Fruit fly (Drosophila melanogaster) whole organism, prepupa: Measurements from ENCODE around the gene Nup154.
A peak's percentile ranks its signal among the peaks of the same experiment; 100 is the strongest.

ENCODE experiments used
- Blimp-1 ChIP-seq: fragments of 200-800 bp; sonication (Bioruptor generic); optimal IDR thresholded peaks from 3 replicates; lab custom pipeline; 2017; ENCODE audit warnings: missing biosample characterization, missing genetic modification characterization, mild to moderate bottlenecking, moderate library complexity, missing genetic modification reagents
- CG10631 ChIP-seq: fragments of 200-800 bp; sonication (Bioruptor generic); optimal IDR thresholded peaks from 2 replicates; lab custom pipeline; 2016; ENCODE audit warnings: missing biosample characterization, missing genetic modification characterization
- CG11294 ChIP-seq: fragments of 200-800 bp; sonication (Bioruptor generic); IDR thresholded peaks from 2 replicates; pipeline ENCODE4 v1.3.6; 2022; ENCODE audit warnings: missing biosample characterization, missing genetic modification characterization
- CG11902 ChIP-seq: fragments of 200-800 bp; sonication (Bioruptor generic); optimal IDR thresholded peaks from 3 replicates; lab custom pipeline; 2016; ENCODE audit warnings: missing biosample characterization, missing genetic modification characterization
- CG15336 ChIP-seq: fragments of 200-800 bp; sonication (Bioruptor generic); IDR thresholded peaks from 2 replicates; pipeline ENCODE4 v1.3.6; 2022; ENCODE audit warnings: missing biosample characterization, missing genetic modification characterization
- CG1621 ChIP-seq: fragments of 200-800 bp; sonication (Bioruptor generic); optimal IDR thresholded peaks from 3 replicates; lab custom pipeline; 2018; ENCODE audit warnings: missing biosample characterization, mild to moderate bottlenecking, missing genetic modification characterization
- CG16779 ChIP-seq: fragments of 200-800 bp; sonication (Bioruptor generic); optimal IDR thresholded peaks from 3 replicates; lab custom pipeline; 2017; ENCODE audit warnings: missing biosample characterization, mild to moderate bottlenecking, missing genetic modification characterization
- CG3032 ChIP-seq: fragments of 200-800 bp; optimal IDR thresholded peaks from 2 replicates; lab custom pipeline; 2019; ENCODE audit warnings: missing biosample characterization, mild to moderate bottlenecking, missing genetic modification characterization, moderate library complexity
- CG31627 ChIP-seq: fragments of 200-800 bp; sonication (Bioruptor generic); optimal IDR thresholded peaks from 3 replicates; lab custom pipeline; 2016; ENCODE audit warnings: missing biosample characterization, missing genetic modification characterization
- CG34406 ChIP-seq: fragments of 200-800 bp; sonication (Bioruptor generic); optimal IDR thresholded peaks from 3 replicates; lab custom pipeline; 2016; ENCODE audit warnings: missing biosample characterization, missing genetic modification characterization
- CG3919 ChIP-seq: fragments of 200-800 bp; sonication (Bioruptor generic); optimal IDR thresholded peaks from 3 replicates; lab custom pipeline; 2016; ENCODE audit warnings: missing biosample characterization, missing genetic modification characterization
- CG4318 ChIP-seq: fragments of 200-800 bp; sonication (Bioruptor generic); optimal IDR thresholded peaks from 3 replicates; lab custom pipeline; 2017; ENCODE audit warnings: missing biosample characterization, mild to moderate bottlenecking, missing genetic modification characterization
- CG6163 ChIP-seq: fragments of 200-800 bp; sonication (Bioruptor generic); IDR thresholded peaks from 3 replicates; pipeline ENCODE4 v1.3.6; 2022; ENCODE audit warnings: missing biosample characterization, missing genetic modification characterization
- CG6276 ChIP-seq: fragments of 200-800 bp; sonication (Bioruptor generic); optimal IDR thresholded peaks from 2 replicates; lab custom pipeline; 2017; ENCODE audit warnings: missing biosample characterization, mild to moderate bottlenecking, missing genetic modification characterization
- CG6792 ChIP-seq: fragments of 200-800 bp; sonication (Bioruptor generic); optimal IDR thresholded peaks from 3 replicates; lab custom pipeline; 2016; ENCODE audit warnings: missing biosample characterization, missing genetic modification characterization
- CG6808 ChIP-seq: fragments of 200-800 bp; sonication (Bioruptor generic); optimal IDR thresholded peaks from 3 replicates; lab custom pipeline; 2017; ENCODE audit warnings: missing biosample characterization, missing genetic modification characterization, mild to moderate bottlenecking, moderate library complexity, missing genetic modification reagents
- CG6854 ChIP-seq: fragments of 200-800 bp; sonication (Bioruptor generic); optimal IDR thresholded peaks from 2 replicates; lab custom pipeline; 2017; ENCODE audit warnings: missing biosample characterization, mild to moderate bottlenecking, missing genetic modification characterization
- CG8319 ChIP-seq: fragments of 200-800 bp; sonication (Bioruptor generic); optimal IDR thresholded peaks from 3 replicates; lab custom pipeline; 2016; ENCODE audit warnings: missing biosample characterization, missing genetic modification characterization
- CG8632 ChIP-seq: fragments of 200-800 bp; sonication (Bioruptor generic); optimal IDR thresholded peaks from 3 replicates; lab custom pipeline; 2016; ENCODE audit warnings: missing biosample characterization, missing genetic modification characterization
- CG9139 ChIP-seq: fragments of 200-800 bp; sonication (Bioruptor generic); optimal IDR thresholded peaks from 3 replicates; lab custom pipeline; 2017; ENCODE audit warnings: missing biosample characterization, mild to moderate bottlenecking, missing genetic modification characterization
- Eip75B ChIP-seq: fragments of 200-800 bp; sonication (Bioruptor generic); optimal IDR thresholded peaks from 3 replicates; lab custom pipeline; 2016; ENCODE audit warnings: missing biosample characterization, missing genetic modification characterization
- Eip78C ChIP-seq: fragments of 200-800 bp; sonication (Bioruptor generic); peaks from one replicate; lab custom pipeline; 2016; ENCODE audit warnings: missing biosample characterization, missing genetic modification characterization
- Eip93F ChIP-seq: fragments of 200-800 bp; sonication (Bioruptor generic); optimal IDR thresholded peaks from 2 replicates; lab custom pipeline; 2016; ENCODE audit warnings: missing biosample characterization, mild to moderate bottlenecking, missing genetic modification characterization
- Ets21C ChIP-seq: fragments of 200-800 bp; sonication (Bioruptor generic); optimal IDR thresholded peaks from 3 replicates; lab custom pipeline; 2016; ENCODE audit warnings: missing biosample characterization, missing genetic modification characterization
- Ets96B ChIP-seq: fragments of 200-800 bp; optimal IDR thresholded peaks from 2 replicates; lab custom pipeline; 2019; ENCODE audit warnings: missing biosample characterization, mild to moderate bottlenecking, missing genetic modification characterization, moderate library complexity
- Gug ChIP-seq: fragments of 200-800 bp; sonication (Bioruptor generic); IDR thresholded peaks from 2 replicates; pipeline ENCODE4 v1.3.6; 2022; ENCODE audit warnings: missing biosample characterization, missing genetic modification characterization
- Hr38 ChIP-seq: sonication (Bioruptor generic); optimal IDR thresholded peaks from 2 replicates; lab custom pipeline; 2016; ENCODE audit warnings: missing biosample characterization, missing genetic modification characterization
- Hr39 ChIP-seq: fragments of 200-800 bp; sonication (Bioruptor generic); optimal IDR thresholded peaks from 2 replicates; lab custom pipeline; 2016; ENCODE audit warnings: missing biosample characterization, missing genetic modification characterization
- Met ChIP-seq: fragments of 200-800 bp; sonication (Bioruptor generic); optimal IDR thresholded peaks from 3 replicates; lab custom pipeline; 2016; ENCODE audit warnings: missing biosample characterization, missing genetic modification characterization
- OdsH ChIP-seq: fragments of 200-800 bp; sonication (Bioruptor generic); optimal IDR thresholded peaks from 3 replicates; lab custom pipeline; 2016; ENCODE audit warnings: missing biosample characterization, missing genetic modification characterization
- Sox102F ChIP-seq: fragments of 200-800 bp; sonication (Bioruptor generic); optimal IDR thresholded peaks from 2 replicates; lab custom pipeline; 2016; ENCODE audit warnings: missing biosample characterization, mild to moderate bottlenecking, missing genetic modification characterization
- Sox14 ChIP-seq: fragments of 200-800 bp; sonication (Bioruptor generic); optimal IDR thresholded peaks from 3 replicates; lab custom pipeline; 2016; ENCODE audit warnings: missing biosample characterization, missing genetic modification characterization
- Sox15 ChIP-seq: fragments of 200-800 bp; sonication (Bioruptor generic); optimal IDR thresholded peaks from 3 replicates; lab custom pipeline; 2016; ENCODE audit warnings: missing biosample characterization, missing genetic modification characterization
- achi ChIP-seq: fragments of 200-800 bp; sonication (Bioruptor generic); optimal IDR thresholded peaks from 3 replicates; lab custom pipeline; 2016; ENCODE audit warnings: missing biosample characterization, missing genetic modification characterization
- acj6 ChIP-seq: fragments of 200-800 bp; sonication (Bioruptor generic); optimal IDR thresholded peaks from 3 replicates; lab custom pipeline; 2016; ENCODE audit warnings: missing biosample characterization, missing genetic modification characterization
- dac ChIP-seq: fragments of 200-800 bp; sonication (Bioruptor generic); optimal IDR thresholded peaks from 2 replicates; lab custom pipeline; 2017; ENCODE audit warnings: missing biosample characterization, mild to moderate bottlenecking, missing genetic modification characterization
- dsx ChIP-seq: fragments of 200-800 bp; optimal IDR thresholded peaks from 3 replicates; lab custom pipeline; 2019; ENCODE audit warnings: missing biosample characterization, mild to moderate bottlenecking, missing genetic modification characterization, moderate library complexity; ENCODE audit not compliant: poor library complexity, severe bottlenecking
- eg ChIP-seq: fragments of 200-800 bp; sonication (Bioruptor generic); IDR thresholded peaks from 3 replicates; pipeline ENCODE4 v1.3.6; 2022; ENCODE audit warnings: missing biosample characterization, missing genetic modification characterization
- fd59A ChIP-seq: fragments of 200-800 bp; sonication (Bioruptor generic); optimal IDR thresholded peaks from 2 replicates; lab custom pipeline; 2017; ENCODE audit warnings: missing biosample characterization, mild to moderate bottlenecking, missing genetic modification characterization, missing genetic modification reagents
- fd85E ChIP-seq: fragments of 200-800 bp; sonication (Bioruptor generic); optimal IDR thresholded peaks from 3 replicates; lab custom pipeline; 2016; ENCODE audit warnings: missing biosample characterization, missing genetic modification characterization
- fkh ChIP-seq: fragments of 200-800 bp; sonication (Bioruptor generic); optimal IDR thresholded peaks from 3 replicates; lab custom pipeline; 2017; ENCODE audit warnings: missing biosample characterization, mild to moderate bottlenecking, missing genetic modification characterization, moderate library complexity
- lz ChIP-seq: fragments of 200-800 bp; sonication (Bioruptor generic); optimal IDR thresholded peaks from 3 replicates; lab custom pipeline; 2016; ENCODE audit warnings: missing biosample characterization, missing genetic modification characterization
- net ChIP-seq: fragments of 200-800 bp; sonication (Bioruptor generic); optimal IDR thresholded peaks from 3 replicates; lab custom pipeline; 2016; ENCODE audit warnings: missing biosample characterization, missing genetic modification characterization
- salr ChIP-seq, 2 experiments: fragments of 200-800 bp; sonication (Bioruptor generic); optimal IDR thresholded peaks; 3 replicates each; lab custom pipeline; 2016 to 2018; ENCODE audit warnings: missing biosample characterization in 2 of 2, missing genetic modification characterization in 2 of 2, mild to moderate bottlenecking in 1 of 2
- ss ChIP-seq, 2 experiments: fragments of 200-800 bp; sonication (Bioruptor generic); optimal IDR thresholded peaks; 2 replicates in 1 of 2; 3 replicates in 1 of 2; lab custom pipeline; 2017 to 2018; ENCODE audit warnings: mild to moderate bottlenecking in 2 of 2, missing biosample characterization in 2 of 2, missing genetic modification characterization in 2 of 2, moderate library complexity in 1 of 2
- svp ChIP-seq: fragments of 200-800 bp; sonication (Bioruptor generic); peaks from one replicate; lab custom pipeline; 2016; ENCODE audit warnings: missing biosample characterization, missing genetic modification characterization
- topi ChIP-seq: fragments of 200-800 bp; sonication (Bioruptor generic); optimal IDR thresholded peaks from 3 replicates; lab custom pipeline; 2016; ENCODE audit warnings: missing biosample characterization, missing genetic modification characterization

Gene Nup154

DNA sequence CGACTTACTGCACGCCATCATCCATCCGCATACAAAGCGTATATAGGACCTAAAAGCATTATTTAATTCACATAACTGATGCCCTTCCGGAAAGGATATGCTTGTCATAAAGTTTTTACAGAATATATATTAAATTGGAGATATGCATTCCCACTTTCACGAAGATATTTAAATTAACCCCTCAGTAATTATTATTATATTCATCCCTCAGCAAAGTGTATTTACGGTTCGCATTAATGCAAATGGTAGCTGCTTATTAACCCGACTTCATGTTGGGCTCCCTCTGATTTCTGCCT lies 47.8 kb downstream of the Nup154 start (continued):
- TF ChIP-seq Eip78C (GFP tag; lab: Kevin White, UChicago) (peak; percentile 83), fd85E (GFP tag; lab: Kevin White, UChicago) (no peak), Blimp-1 (GFP tag; lab: Kevin White, UChicago) (peak; percentile 41), ss (GFP tag; optimal IDR thresholded peaks at IDR 0.05; lab: Kevin White, UChicago) (peak; percentile 1 to 75), dsx (GFP tag; lab: Kevin White, UChicago) (peak; percentile 80), net (no peak), CG16779 (tag; lab: Kevin White, UChicago) (peak; percentile 46), CG3919 (peak; percentile 31), lz (GFP tag; lab: Kevin White, UChicago) (peak; percentile 15), CG11902 (GFP tag; lab: Kevin White, UChicago) (peak; percentile 46), CG6792 (GFP tag; lab: Kevin White, UChicago) (peak; percentile 19), Sox15 (peak; percentile 31), Eip75B (GFP tag; lab: Kevin White, UChicago) (no peak), CG8319 (GFP tag; lab: Kevin White, UChicago) (no peak), CG4318 (no peak), Sox14 (no peak), eg (GFP tag; lab: Robert Waterston, UW) (no peak)

DNA sequence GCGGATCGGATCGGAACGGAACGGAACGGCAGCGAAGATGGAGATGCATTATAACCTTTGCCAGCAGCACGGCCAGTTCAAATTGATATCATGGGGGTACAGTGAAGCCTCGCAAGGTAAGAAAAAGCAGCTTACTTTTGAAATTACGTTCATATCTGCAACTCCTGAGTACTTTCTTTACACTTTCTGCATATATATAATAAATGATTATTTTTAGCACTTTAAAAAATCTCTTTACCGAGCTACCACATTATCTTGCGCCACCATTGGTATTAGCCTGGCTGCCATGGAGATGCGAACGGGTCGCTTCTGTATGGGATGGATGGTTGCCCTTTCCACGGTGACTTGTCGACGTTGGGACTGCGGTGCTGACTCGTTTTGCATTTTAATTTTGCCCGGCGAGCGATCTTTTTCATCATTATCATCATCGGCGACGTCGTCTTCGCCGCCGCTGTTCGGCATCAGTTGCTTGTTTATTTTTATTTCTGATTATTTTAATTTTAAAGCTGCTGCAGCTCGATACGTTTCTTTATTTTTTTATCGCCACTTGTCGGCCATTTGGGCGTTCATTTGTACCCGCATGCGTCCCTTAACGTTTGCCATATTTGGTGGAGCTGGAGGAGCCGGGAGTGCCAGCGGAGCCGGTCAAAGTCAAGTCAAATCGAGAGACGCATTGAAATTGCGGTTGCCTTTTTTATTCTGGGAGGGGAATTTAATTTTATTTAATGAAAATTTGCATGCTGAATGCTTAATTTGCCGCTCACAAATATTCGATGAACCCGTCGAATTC lies 48.6 kb downstream of the Nup154 start:
- TF ChIP-seq CG6276 (GFP tag; lab: Kevin White, UChicago) (peak; percentile 52), topi (GFP tag; lab: Kevin White, UChicago) (peak; percentile 92), CG15336 (GFP tag; lab: Robert Waterston, UW) (peak; percentile 47; the same call in 1 of the 2 replicates), achi (peak; percentile 88), Hr38 (GFP tag; lab: Kevin White, UChicago) (no peak), fd85E (GFP tag; lab: Kevin White, UChicago) (peak; percentile 79), salr (GFP tag; optimal IDR thresholded peaks at IDR 0.05; lab: Kevin White, UChicago) (peak; percentile 33 to 71), Eip75B (GFP tag; lab: Kevin White, UChicago) (peak; percentile 93), lz (GFP tag; lab: Kevin White, UChicago) (peak; percentile 91), CG11294 (GFP tag; lab: Robert Waterston, UW) (no peak), OdsH (peak; percentile 92), CG8632 (peak; percentile 86), eg (GFP tag; lab: Robert Waterston, UW) (peak; percentile 70), CG16779 (tag; lab: Kevin White, UChicago) (peak; percentile 73), svp (peak; percentile 100), CG8319 (GFP tag; lab: Kevin White, UChicago) (peak; percentile 93), CG6808 (peak; percentile 90), dac (peak; percentile 6), CG34406 (GFP tag; lab: Kevin White, UChicago) (peak; percentile 89), CG6163 (GFP tag; lab: Robert Waterston, UW) (peak; percentile 94), Ets21C (GFP tag; lab: Kevin White, UChicago) (peak; percentile 82), Met (peak; percentile 94), dsx (GFP tag; lab: Kevin White, UChicago) (peak; percentile 83), CG6854 (GFP tag; lab: Kevin White, UChicago) (peak; percentile 84), CG11902 (GFP tag; lab: Kevin White, UChicago) (peak; percentile 93), CG3032 (peak; percentile 89), Hr39 (peak; percentile 87), Eip93F (GFP tag; lab: Kevin White, UChicago) (peak; percentile 61), CG10631 (GFP tag; lab: Kevin White, UChicago) (peak; percentile 90), CG1621 (tag; lab: Kevin White, UChicago) (peak; percentile 86), Gug (peak; percentile 66), Eip78C (GFP tag; lab: Kevin White, UChicago) (peak; percentile 98), net (peak; percentile 85), Ets96B (peak; percentile 91), acj6 (GFP tag; lab: Kevin White, UChicago) (peak; percentile 94), Sox102F (GFP tag; lab: Kevin White, UChicago) (peak; percentile 91), CG9139 (GFP tag; lab: Kevin White, UChicago) (peak; percentile 79), CG31627 (GFP tag; lab: Kevin White, UChicago) (peak; percentile 90), fkh (GFP tag; lab: Kevin White, UChicago) (no peak), Sox14 (peak; percentile 86), fd59A (GFP tag; lab: Kevin White, UChicago) (peak; percentile 89)
